ENCODE assay signal across 1 fruit fly cellular context in the genomic region with DNA sequence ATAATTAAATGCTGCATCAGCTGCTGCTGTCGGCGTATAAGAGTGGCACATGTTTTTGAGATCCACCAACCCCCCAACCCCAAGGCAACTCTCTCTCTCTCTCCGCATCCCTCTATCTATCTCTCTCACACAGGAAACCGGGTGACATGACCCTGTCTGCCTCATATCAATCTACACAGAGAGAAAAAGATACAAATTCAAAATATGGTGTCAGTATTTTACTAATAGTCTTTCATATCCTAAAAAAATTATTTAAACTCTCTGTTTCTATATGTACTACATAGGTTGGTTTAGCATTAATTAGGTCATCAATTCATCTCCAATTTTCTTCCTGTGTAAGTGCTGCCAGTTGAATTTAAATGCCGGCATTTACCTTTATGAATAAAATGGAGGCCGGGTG.
A peak's percentile ranks its signal among the peaks of the same experiment; 100 is the strongest.
TF ChIP-seq lines count a peak whose summit lies in the region.

No protein-coding gene starts in this region.

TF ChIP-seq in whole organism, embryonic, 481 proteins besides CTCF, POLR2A, EP300 and RAD21 (continued from another document and continues in another):
- TF ChIP-seq dmrt99B (tag; optimal IDR thresholded peaks at IDR 0.05; lab: Kevin White, UChicago) (peak; percentile 96), CHES-1-like (GFP tag; optimal IDR thresholded peaks at IDR 0.05; lab: Kevin White, UChicago) (peak; percentile 83), pum (GFP tag; optimal IDR thresholded peaks at IDR 0.05; lab: Kevin White, UChicago) (peak; percentile 92), aop (GFP tag; IDR thresholded peaks at IDR 0.05; lab: Robert Waterston, UW) (peak; percentile 85), CG13424 (tag; optimal IDR thresholded peaks at IDR 0.05; lab: Kevin White, UChicago) (peak; percentile 92), tin (GFP tag; optimal IDR thresholded peaks at IDR 0.05; lab: Kevin White, UChicago) (peak; percentile 91), jing (GFP tag; optimal IDR thresholded peaks at IDR 0.05; lab: Kevin White, UChicago) (peak; percentile 90), ac (GFP tag; optimal IDR thresholded peaks at IDR 0.05; lab: Kevin White, UChicago) (peak; percentile 71), gcm2 (GFP tag; optimal IDR thresholded peaks at IDR 0.05; lab: Kevin White, UChicago) (peak; percentile 70), CG6813 (GFP tag; optimal IDR thresholded peaks at IDR 0.05; lab: Kevin White, UChicago) (peak; percentile 78), CG10431 (GFP tag; optimal IDR thresholded peaks at IDR 0.05; lab: Kevin White, UChicago) (peak; percentile 52), vfl (GFP tag; optimal IDR thresholded peaks at IDR 0.05; lab: Kevin White, UChicago) (peak; percentile 6), Atf-2 (GFP tag; optimal IDR thresholded peaks at IDR 0.05; lab: Kevin White, UChicago) (peak; percentile 88), sima (GFP tag; optimal IDR thresholded peaks at IDR 0.05; lab: Kevin White, UChicago) (peak; percentile 71), klu (GFP tag; IDR thresholded peaks at IDR 0.05; lab: Robert Waterston, UW) (peak; percentile 72), ranshi (GFP tag; IDR thresholded peaks at IDR 0.05; lab: Robert Waterston, UW) (peak; percentile 92), CG2199 (GFP tag; IDR thresholded peaks at IDR 0.05; lab: Robert Waterston, UW) (peak; percentile 89; the same call in 2 of the 3 replicates), Stat92E (GFP tag; optimal IDR thresholded peaks at IDR 0.05; lab: Kevin White, UChicago) (peak in 1 of 3 experiments; percentile 64), CG43689 (GFP tag; IDR thresholded peaks at IDR 0.05; lab: Robert Waterston, UW) (peak; percentile 79), CG15514 (GFP tag; optimal IDR thresholded peaks at IDR 0.05; lab: Kevin White, UChicago) (peak; percentile 61), disco-r (GFP tag; optimal IDR thresholded peaks at IDR 0.05; lab: Kevin White, UChicago) (peak; percentile 76), Sry-β (GFP tag; optimal IDR thresholded peaks at IDR 0.05; lab: Kevin White, UChicago) (peak; percentile 58), schlank (tag; optimal IDR thresholded peaks at IDR 0.05; lab: Kevin White, UChicago) (no peak), CG12155 (GFP tag; optimal IDR thresholded peaks at IDR 0.05; lab: Kevin White, UChicago) (peak; percentile 86), chif (GFP tag; optimal IDR thresholded peaks at IDR 0.05; lab: Kevin White, UChicago) (peak; percentile 94), Usf (GFP tag; optimal IDR thresholded peaks at IDR 0.05; lab: Kevin White, UChicago) (peak; percentile 58), CG13287 (GFP tag; IDR thresholded peaks at IDR 0.05; lab: Robert Waterston, UW; ENCODE audit: partially characterized antibody) (no peak), Six4 (GFP tag; optimal IDR thresholded peaks at IDR 0.05; lab: Kevin White, UChicago) (peak; percentile 92), Taf1 (GFP tag; IDR thresholded peaks at IDR 0.05; lab: Robert Waterston, UW) (peak; percentile 39; the same call in 1 of the 2 replicates), tgo (GFP tag; IDR thresholded peaks at IDR 0.05; lab: Robert Waterston, UW) (peak; percentile 93), ap (GFP tag; IDR thresholded peaks at IDR 0.05; lab: Robert Waterston, UW) (peak; percentile 86), CG6854 (GFP tag; optimal IDR thresholded peaks at IDR 0.05; lab: Kevin White, UChicago) (peak; percentile 20), ase (GFP tag; IDR thresholded peaks at IDR 0.05; lab: Robert Waterston, UW) (peak; percentile 93), kni (GFP tag; optimal IDR thresholded peaks at IDR 0.05; lab: Kevin White, UChicago) (peak; percentile 7), CG12071 (GFP tag; optimal IDR thresholded peaks at IDR 0.05; lab: Kevin White, UChicago) (peak; percentile 73), psq (GFP tag; optimal IDR thresholded peaks at IDR 0.05; lab: Kevin White, UChicago) (peak; percentile 64), croc (GFP tag; conservative IDR thresholded peaks at IDR 0.05; lab: Robert Waterston, UW) (peak; percentile 86), ham (GFP tag; IDR thresholded peaks at IDR 0.05; lab: Robert Waterston, UW) (no peak), sqz (GFP tag; optimal IDR thresholded peaks at IDR 0.05; lab: Kevin White, UChicago) (peak; percentile 55), MTF-1 (GFP tag; optimal IDR thresholded peaks at IDR 0.05; lab: Kevin White, UChicago; ENCODE audit: borderline replicate concordance) (peak; percentile 79), maf-S (GFP tag; optimal IDR thresholded peaks at IDR 0.05; lab: Kevin White, UChicago) (peak; percentile 78), lilli (GFP tag; optimal IDR thresholded peaks at IDR 0.05; lab: Kevin White, UChicago) (peak; percentile 82), Ravus (GFP tag; IDR thresholded peaks at IDR 0.05; lab: Robert Waterston, UW) (peak; percentile 74), CG32772 (GFP tag; IDR thresholded peaks at IDR 0.05; lab: Robert Waterston, UW) (peak; percentile 86), CG3163 (GFP tag; optimal IDR thresholded peaks at IDR 0.05; lab: Kevin White, UChicago) (peak; percentile 67), CG14667 (GFP tag; IDR thresholded peaks at IDR 0.05; lab: Robert Waterston, UW) (peak; percentile 86), tup (GFP tag; optimal IDR thresholded peaks at IDR 0.05; lab: Kevin White, UChicago) (peak; percentile 17), seq (GFP tag; IDR thresholded peaks at IDR 0.05; lab: Robert Waterston, UW) (peak; percentile 86), CG31441 (GFP tag; IDR thresholded peaks at IDR 0.05; lab: Robert Waterston, UW) (peak; percentile 90), nmo (GFP tag; optimal IDR thresholded peaks at IDR 0.05; lab: Kevin White, UChicago) (peak; percentile 93), pita (GFP tag; optimal IDR thresholded peaks at IDR 0.05; lab: Kevin White, UChicago) (no peak), oc (tag; optimal IDR thresholded peaks at IDR 0.05; lab: Kevin White, UChicago) (peak; percentile 95), CG8290 (GFP tag; optimal IDR thresholded peaks at IDR 0.05; lab: Kevin White, UChicago) (peak; percentile 69), CG8290 (tag; optimal IDR thresholded peaks at IDR 0.05; lab: Kevin White, UChicago) (peak in 1 of 2 experiments; percentile 93), salm (tag; optimal IDR thresholded peaks at IDR 0.05; lab: Kevin White, UChicago) (peak; percentile 86), Nf-YB (GFP tag; optimal IDR thresholded peaks at IDR 0.05; lab: Kevin White, UChicago) (peak; percentile 76), CG9727 (GFP tag; optimal IDR thresholded peaks at IDR 0.05; lab: Kevin White, UChicago) (peak; percentile 90), CG7839 (tag; optimal IDR thresholded peaks at IDR 0.05; lab: Kevin White, UChicago) (peak; percentile 93), cg (GFP tag; optimal IDR thresholded peaks at IDR 0.05; lab: Kevin White, UChicago) (no peak), ken (GFP tag; IDR thresholded peaks at IDR 0.05; lab: Robert Waterston, UW) (peak; percentile 87), CG6254 (GFP tag; optimal IDR thresholded peaks at IDR 0.05; lab: Kevin White, UChicago) (peak; percentile 81), Med (GFP tag; lab: Kevin White, UChicago) (peak; percentile 97), cad (GFP tag; optimal IDR thresholded peaks at IDR 0.05; lab: Kevin White, UChicago) (no peak), Side (GFP tag; optimal IDR thresholded peaks at IDR 0.05; lab: Kevin White, UChicago) (peak; percentile 86), CG17802 (tag; optimal IDR thresholded peaks at IDR 0.05; lab: Kevin White, UChicago) (peak; percentile 70), lmd (GFP tag; IDR thresholded peaks at IDR 0.05; lab: Robert Waterston, UW) (peak; percentile 92), CG10654 (GFP tag; optimal IDR thresholded peaks at IDR 0.05; lab: Kevin White, UChicago) (peak; percentile 93), Gsc (GFP tag; IDR thresholded peaks at IDR 0.05; lab: Robert Waterston, UW) (peak; percentile 73), slp2 (GFP tag; optimal IDR thresholded peaks at IDR 0.05; lab: Kevin White, UChicago) (peak; percentile 85), fd102C (GFP tag; optimal IDR thresholded peaks at IDR 0.05; lab: Kevin White, UChicago) (peak; percentile 22), CG11560 (tag; IDR thresholded peaks at IDR 0.05; lab: Robert Waterston, UW) (peak; percentile 73; the same call in 2 of the 3 replicates), zfh2 (GFP tag; optimal IDR thresholded peaks at IDR 0.05; lab: Kevin White, UChicago) (peak; percentile 55), CrebB (tag; optimal IDR thresholded peaks at IDR 0.05; lab: Kevin White, UChicago) (peak; percentile 79), CG15696 (tag; optimal IDR thresholded peaks at IDR 0.05; lab: Kevin White, UChicago) (peak; percentile 85), vnd (GFP tag; IDR thresholded peaks at IDR 0.05; lab: Robert Waterston, UW; ENCODE audit: partially characterized antibody) (no peak), nom (GFP tag; optimal IDR thresholded peaks at IDR 0.05; lab: Kevin White, UChicago) (peak; percentile 56), abd-A (tag; optimal IDR thresholded peaks at IDR 0.05; lab: Kevin White, UChicago) (no peak), ATbp (GFP tag; optimal IDR thresholded peaks at IDR 0.05; lab: Kevin White, UChicago) (peak; percentile 90), fu2 (GFP tag; optimal IDR thresholded peaks at IDR 0.05; lab: Kevin White, UChicago) (peak; percentile 78), bigmax (GFP tag; optimal IDR thresholded peaks at IDR 0.05; lab: Kevin White, UChicago) (no peak), cwo (GFP tag; optimal IDR thresholded peaks at IDR 0.05; lab: Kevin White, UChicago) (peak; percentile 76), CG3407 (GFP tag; optimal IDR thresholded peaks at IDR 0.05; lab: Kevin White, UChicago) (peak; percentile 87), CG6765 (GFP tag; optimal IDR thresholded peaks at IDR 0.05; lab: Kevin White, UChicago) (peak; percentile 63), eyg (GFP tag; optimal IDR thresholded peaks at IDR 0.05; lab: Kevin White, UChicago) (peak; percentile 69), C15 (GFP tag; IDR thresholded peaks at IDR 0.05; lab: Robert Waterston, UW) (peak; percentile 73; the same call in 2 of the 3 replicates), YL-1 (GFP tag; optimal IDR thresholded peaks at IDR 0.05; lab: Kevin White, UChicago) (no peak), Dip3 (GFP tag; optimal IDR thresholded peaks at IDR 0.05; lab: Kevin White, UChicago) (peak; percentile 67), CG15601 (tag; optimal IDR thresholded peaks at IDR 0.05; lab: Kevin White, UChicago) (peak; percentile 91), Hr51 (GFP tag; optimal IDR thresholded peaks at IDR 0.05; lab: Kevin White, UChicago) (peak; percentile 63 to 95), CG33557 (GFP tag; optimal IDR thresholded peaks at IDR 0.05; lab: Kevin White, UChicago) (peak; percentile 76), eve (GFP tag; optimal IDR thresholded peaks at IDR 0.05; lab: Kevin White, UChicago) (peak in 1 of 2 experiments; percentile 88), Abd-B (GFP tag; optimal IDR thresholded peaks at IDR 0.05; lab: Kevin White, UChicago) (peak; percentile 88), Oli (tag; optimal IDR thresholded peaks at IDR 0.05; lab: Kevin White, UChicago) (peak; percentile 94), gsb-n (tag; optimal IDR thresholded peaks at IDR 0.05; lab: Kevin White, UChicago) (peak; percentile 93), az2 (GFP tag; optimal IDR thresholded peaks at IDR 0.05; lab: Kevin White, UChicago) (peak; percentile 93), h (optimal IDR thresholded peaks at IDR 0.05; lab: Kevin White, UChicago) (no peak), CG10565 (GFP tag; optimal IDR thresholded peaks at IDR 0.05; lab: Kevin White, UChicago) (peak; percentile 56), al (GFP tag; IDR thresholded peaks at IDR 0.05; lab: Robert Waterston, UW) (peak; percentile 64), CkIIα-i1 (GFP tag; IDR thresholded peaks at IDR 0.05; lab: Robert Waterston, UW) (peak; percentile 51; the same call in 1 of the 2 replicates), CG31224 (GFP tag; IDR thresholded peaks at IDR 0.05; lab: Robert Waterston, UW) (peak; percentile 37; the same call in 1 of the 2 replicates), CG12942 (GFP tag; optimal IDR thresholded peaks at IDR 0.05; lab: Kevin White, UChicago) (peak; percentile 87), pnt (GFP tag; optimal IDR thresholded peaks at IDR 0.05; lab: Kevin White, UChicago) (peak; percentile 85), HmgD (GFP tag; optimal IDR thresholded peaks at IDR 0.05; lab: Kevin White, UChicago) (peak; percentile 56), nau (GFP tag; optimal IDR thresholded peaks at IDR 0.05; lab: Kevin White, UChicago) (peak; percentile 87), CG7745 (tag; optimal IDR thresholded peaks at IDR 0.05; lab: Kevin White, UChicago) (no peak), zen (tag; optimal IDR thresholded peaks at IDR 0.05; lab: Kevin White, UChicago) (peak; percentile 81), CG4282 (GFP tag; optimal IDR thresholded peaks at IDR 0.05; lab: Kevin White, UChicago) (peak; percentile 30), otp (GFP tag; IDR thresholded peaks at IDR 0.05; lab: Robert Waterston, UW) (peak; percentile 91), Dip2 (GFP tag; IDR thresholded peaks at IDR 0.05; lab: Robert Waterston, UW) (no peak), Hr78 (GFP tag; optimal IDR thresholded peaks at IDR 0.05; lab: Kevin White, UChicago) (peak in 1 of 2 experiments; percentile 73), Sin3A (optimal IDR thresholded peaks at IDR 0.05; lab: Kevin White, UChicago) (no peak), Bgb (GFP tag; IDR thresholded peaks at IDR 0.05; lab: Robert Waterston, UW; ENCODE audit: partially characterized antibody) (no peak), repo (GFP tag; optimal IDR thresholded peaks at IDR 0.05; lab: Kevin White, UChicago) (peak; percentile 88), CoRest (tag; optimal IDR thresholded peaks at IDR 0.05; lab: Kevin White, UChicago) (peak; percentile 91), CG5953 (GFP tag; IDR thresholded peaks at IDR 0.05; lab: Robert Waterston, UW) (peak; percentile 79), CG14441 (GFP tag; IDR thresholded peaks at IDR 0.05; lab: Robert Waterston, UW) (peak; percentile 88), scrt (GFP tag; optimal IDR thresholded peaks at IDR 0.05; lab: Kevin White, UChicago) (peak; percentile 74), Eip74EF (GFP tag; optimal IDR thresholded peaks at IDR 0.05; lab: Kevin White, UChicago) (peak in 1 of 2 experiments; percentile 84), ash1 (GFP tag; optimal IDR thresholded peaks at IDR 0.05; lab: Kevin White, UChicago) (no peak), hth (optimal IDR thresholded peaks at IDR 0.05; lab: Kevin White, UChicago) (no peak), Hr39 (optimal IDR thresholded peaks at IDR 0.05; lab: Kevin White, UChicago) (no peak), NfI (GFP tag; optimal IDR thresholded peaks at IDR 0.05; lab: Kevin White, UChicago) (peak; percentile 83), gro (GFP tag; optimal IDR thresholded peaks at IDR 0.05; lab: Kevin White, UChicago) (peak; percentile 26), CG34422 (GFP tag; IDR thresholded peaks at IDR 0.05; lab: Robert Waterston, UW) (peak; percentile 89), CG11398 (GFP tag; optimal IDR thresholded peaks at IDR 0.05; lab: Kevin White, UChicago) (peak; percentile 90), CG18011 (GFP tag; optimal IDR thresholded peaks at IDR 0.05; lab: Kevin White, UChicago) (peak; percentile 53)
